Worm (Caenorhabditis elegans): ENCODE measurements around the gene K08H10.10.

ce11 chrV:10037040-10037439 is 36.2 kb downstream of the K08H10.10 start, which contains the start of gene F57A8.1:
- no peak for TF ChIP-seq nhr-12 (tag; optimal IDR thresholded peaks at IDR 0.05)
- no peak for TF ChIP-seq unc-62 (GFP tag; optimal IDR thresholded peaks at IDR 0.05)
- no peak for TF ChIP-seq hmg-11 (tag; optimal IDR thresholded peaks at IDR 0.05)
